Fruit fly (Drosophila melanogaster) whole organism, prepupa: ENCODE data around the gene CG44838.
A peak's percentile ranks its signal among the peaks of the same experiment; 100 is the strongest.

Source experiments
- CG10669 ChIP-seq: fragments of 200-800 bp; sonication (Bioruptor generic); optimal IDR thresholded peaks from 3 replicates; lab custom pipeline; 2018; ENCODE audit warnings: missing biosample characterization, mild to moderate bottlenecking, missing genetic modification characterization, moderate library complexity
- CG11294 ChIP-seq: fragments of 200-800 bp; sonication (Bioruptor generic); IDR thresholded peaks from 2 replicates; pipeline ENCODE4 v1.3.6; 2022; ENCODE audit warnings: missing biosample characterization, missing genetic modification characterization
- CG15336 ChIP-seq: fragments of 200-800 bp; sonication (Bioruptor generic); IDR thresholded peaks from 2 replicates; pipeline ENCODE4 v1.3.6; 2022; ENCODE audit warnings: missing biosample characterization, missing genetic modification characterization
- CG1621 ChIP-seq: fragments of 200-800 bp; sonication (Bioruptor generic); optimal IDR thresholded peaks from 3 replicates; lab custom pipeline; 2018; ENCODE audit warnings: missing biosample characterization, mild to moderate bottlenecking, missing genetic modification characterization
- CG16779 ChIP-seq: fragments of 200-800 bp; sonication (Bioruptor generic); optimal IDR thresholded peaks from 3 replicates; lab custom pipeline; 2017; ENCODE audit warnings: missing biosample characterization, mild to moderate bottlenecking, missing genetic modification characterization
- CG34406 ChIP-seq: fragments of 200-800 bp; sonication (Bioruptor generic); optimal IDR thresholded peaks from 3 replicates; lab custom pipeline; 2016; ENCODE audit warnings: missing biosample characterization, missing genetic modification characterization
- CG3919 ChIP-seq: fragments of 200-800 bp; sonication (Bioruptor generic); optimal IDR thresholded peaks from 3 replicates; lab custom pipeline; 2016; ENCODE audit warnings: missing biosample characterization, missing genetic modification characterization
- CG4318 ChIP-seq: fragments of 200-800 bp; sonication (Bioruptor generic); optimal IDR thresholded peaks from 3 replicates; lab custom pipeline; 2017; ENCODE audit warnings: missing biosample characterization, mild to moderate bottlenecking, missing genetic modification characterization
- CG6163 ChIP-seq: fragments of 200-800 bp; sonication (Bioruptor generic); IDR thresholded peaks from 3 replicates; pipeline ENCODE4 v1.3.6; 2022; ENCODE audit warnings: missing biosample characterization, missing genetic modification characterization
- CG6276 ChIP-seq: fragments of 200-800 bp; sonication (Bioruptor generic); optimal IDR thresholded peaks from 2 replicates; lab custom pipeline; 2017; ENCODE audit warnings: missing biosample characterization, mild to moderate bottlenecking, missing genetic modification characterization
- CG6792 ChIP-seq: fragments of 200-800 bp; sonication (Bioruptor generic); optimal IDR thresholded peaks from 3 replicates; lab custom pipeline; 2016; ENCODE audit warnings: missing biosample characterization, missing genetic modification characterization
- CG6854 ChIP-seq: fragments of 200-800 bp; sonication (Bioruptor generic); optimal IDR thresholded peaks from 2 replicates; lab custom pipeline; 2017; ENCODE audit warnings: missing biosample characterization, mild to moderate bottlenecking, missing genetic modification characterization
- CG8119 ChIP-seq: fragments of 200-800 bp; sonication (Bioruptor generic); IDR thresholded peaks from 3 replicates; pipeline ENCODE4 v1.3.6; 2022; ENCODE audit warnings: missing biosample characterization, missing genetic modification characterization
- CG8319 ChIP-seq: fragments of 200-800 bp; sonication (Bioruptor generic); optimal IDR thresholded peaks from 3 replicates; lab custom pipeline; 2016; ENCODE audit warnings: missing biosample characterization, missing genetic modification characterization
- CG8632 ChIP-seq: fragments of 200-800 bp; sonication (Bioruptor generic); optimal IDR thresholded peaks from 3 replicates; lab custom pipeline; 2016; ENCODE audit warnings: missing biosample characterization, missing genetic modification characterization
- Eip75B ChIP-seq: fragments of 200-800 bp; sonication (Bioruptor generic); optimal IDR thresholded peaks from 3 replicates; lab custom pipeline; 2016; ENCODE audit warnings: missing biosample characterization, missing genetic modification characterization
- Eip78C ChIP-seq: fragments of 200-800 bp; sonication (Bioruptor generic); peaks from one replicate; lab custom pipeline; 2016; ENCODE audit warnings: missing biosample characterization, missing genetic modification characterization
- Eip93F ChIP-seq: fragments of 200-800 bp; sonication (Bioruptor generic); optimal IDR thresholded peaks from 2 replicates; lab custom pipeline; 2016; ENCODE audit warnings: missing biosample characterization, mild to moderate bottlenecking, missing genetic modification characterization
- Ets21C ChIP-seq: fragments of 200-800 bp; sonication (Bioruptor generic); optimal IDR thresholded peaks from 3 replicates; lab custom pipeline; 2016; ENCODE audit warnings: missing biosample characterization, missing genetic modification characterization
- Ets96B ChIP-seq: fragments of 200-800 bp; optimal IDR thresholded peaks from 2 replicates; lab custom pipeline; 2019; ENCODE audit warnings: missing biosample characterization, mild to moderate bottlenecking, missing genetic modification characterization, moderate library complexity
- Gug ChIP-seq: fragments of 200-800 bp; sonication (Bioruptor generic); IDR thresholded peaks from 2 replicates; pipeline ENCODE4 v1.3.6; 2022; ENCODE audit warnings: missing biosample characterization, missing genetic modification characterization
- Hr39 ChIP-seq: fragments of 200-800 bp; sonication (Bioruptor generic); optimal IDR thresholded peaks from 2 replicates; lab custom pipeline; 2016; ENCODE audit warnings: missing biosample characterization, missing genetic modification characterization
- Hr4 ChIP-seq: fragments of 200-800 bp; sonication (Bioruptor generic); optimal IDR thresholded peaks from 3 replicates; lab custom pipeline; 2016; ENCODE audit warnings: missing biosample characterization, missing genetic modification characterization
- Lpt ChIP-seq: fragments of 200-800 bp; sonication (Bioruptor generic); optimal IDR thresholded peaks from 3 replicates; lab custom pipeline; 2016; ENCODE audit warnings: missing biosample characterization, missing genetic modification characterization
- Met ChIP-seq: fragments of 200-800 bp; sonication (Bioruptor generic); optimal IDR thresholded peaks from 3 replicates; lab custom pipeline; 2016; ENCODE audit warnings: missing biosample characterization, missing genetic modification characterization
- Sox14 ChIP-seq: fragments of 200-800 bp; sonication (Bioruptor generic); optimal IDR thresholded peaks from 3 replicates; lab custom pipeline; 2016; ENCODE audit warnings: missing biosample characterization, missing genetic modification characterization
- Sox15 ChIP-seq: fragments of 200-800 bp; sonication (Bioruptor generic); optimal IDR thresholded peaks from 3 replicates; lab custom pipeline; 2016; ENCODE audit warnings: missing biosample characterization, missing genetic modification characterization
- achi ChIP-seq: fragments of 200-800 bp; sonication (Bioruptor generic); optimal IDR thresholded peaks from 3 replicates; lab custom pipeline; 2016; ENCODE audit warnings: missing biosample characterization, missing genetic modification characterization
- dsx ChIP-seq: fragments of 200-800 bp; optimal IDR thresholded peaks from 3 replicates; lab custom pipeline; 2019; ENCODE audit warnings: missing biosample characterization, mild to moderate bottlenecking, missing genetic modification characterization, moderate library complexity; ENCODE audit not compliant: poor library complexity, severe bottlenecking
- eg ChIP-seq: fragments of 200-800 bp; sonication (Bioruptor generic); IDR thresholded peaks from 3 replicates; pipeline ENCODE4 v1.3.6; 2022; ENCODE audit warnings: missing biosample characterization, missing genetic modification characterization
- esn ChIP-seq: fragments of 200-800 bp; sonication (Bioruptor generic); optimal IDR thresholded peaks from 2 replicates; lab custom pipeline; 2016; ENCODE audit warnings: missing biosample characterization, mild to moderate bottlenecking, missing genetic modification characterization, moderate library complexity
- fkh ChIP-seq: fragments of 200-800 bp; sonication (Bioruptor generic); optimal IDR thresholded peaks from 3 replicates; lab custom pipeline; 2017; ENCODE audit warnings: missing biosample characterization, mild to moderate bottlenecking, missing genetic modification characterization, moderate library complexity
- pdm3 ChIP-seq: fragments of 200-800 bp; sonication (Bioruptor generic); optimal IDR thresholded peaks from 3 replicates; lab custom pipeline; 2016; ENCODE audit warnings: missing biosample characterization, missing genetic modification characterization
- svp ChIP-seq: fragments of 200-800 bp; sonication (Bioruptor generic); peaks from one replicate; lab custom pipeline; 2016; ENCODE audit warnings: missing biosample characterization, missing genetic modification characterization
- vri ChIP-seq: fragments of 200-800 bp; sonication (Bioruptor generic); optimal IDR thresholded peaks from 3 replicates; lab custom pipeline; 2016; ENCODE audit warnings: missing biosample characterization, mild to moderate bottlenecking, missing genetic modification characterization

Gene CG44838

dm6 chr3L:9429665-9430607 lies 30.9 kb upstream of the CG44838 start, which contains the start of the genes RpS17 and MTF-1 (continued):
- peak; percentile 24 for TF ChIP-seq CG10669 (GFP tag; lab: Kevin White, UChicago)
- TF ChIP-seq CG8119 (GFP tag; lab: Robert Waterston, UW), result peak; percentile 40; the same call in 1 of the 3 replicates
- no peak for TF ChIP-seq Ets21C (GFP tag; lab: Kevin White, UChicago)
- TF ChIP-seq Lpt (GFP tag; lab: Kevin White, UChicago), result no peak
- peak; percentile 6 for TF ChIP-seq Ets96B (tag; lab: Kevin White, UChicago)
- TF ChIP-seq CG3919 (GFP tag; lab: Kevin White, UChicago), result peak; percentile 63
- peak; percentile 34 for TF ChIP-seq CG6792 (GFP tag; lab: Kevin White, UChicago)
- peak; percentile 50 for TF ChIP-seq Eip75B (GFP tag; lab: Kevin White, UChicago)
- peak; percentile 69 for TF ChIP-seq vri
- TF ChIP-seq Met (GFP tag; lab: Kevin White, UChicago), result peak; percentile 67
- peak; percentile 54 for TF ChIP-seq CG34406
- peak; percentile 40 for TF ChIP-seq pdm3 (GFP tag; lab: Kevin White, UChicago)
- peak; percentile 28 for TF ChIP-seq CG16779 (tag; lab: Kevin White, UChicago)
- TF ChIP-seq fkh (GFP tag; lab: Kevin White, UChicago), result no peak
- no peak for TF ChIP-seq CG6276 (GFP tag; lab: Kevin White, UChicago)
- peak; percentile 48 for TF ChIP-seq achi (GFP tag; lab: Kevin White, UChicago)
- peak; percentile 18 for TF ChIP-seq CG8632 (GFP tag; lab: Kevin White, UChicago)
- TF ChIP-seq CG6163 (GFP tag; lab: Robert Waterston, UW), result peak; percentile 27; the same call in 2 of the 3 replicates
- TF ChIP-seq Hr4 (GFP tag; lab: Kevin White, UChicago), result no peak
- TF ChIP-seq eg (GFP tag; lab: Robert Waterston, UW), result peak; percentile 59
- TF ChIP-seq esn, result peak; percentile 72
- TF ChIP-seq dsx (GFP tag; lab: Kevin White, UChicago), result peak; percentile 11
- TF ChIP-seq CG6854 (GFP tag; lab: Kevin White, UChicago), result peak; percentile 82
- TF ChIP-seq Eip78C (GFP tag; lab: Kevin White, UChicago), result peak; percentile 75
- TF ChIP-seq CG1621 (tag; lab: Kevin White, UChicago), result peak; percentile 53
- TF ChIP-seq Sox15 (GFP tag; lab: Kevin White, UChicago), result no peak
- no peak for TF ChIP-seq Eip93F
- peak; percentile 51 for TF ChIP-seq Hr39 (GFP tag; lab: Kevin White, UChicago)
- TF ChIP-seq CG15336 (GFP tag; lab: Robert Waterston, UW), result 0 out of 2 replicates have a peak, but pooled peaks have one; percentile 26
- no peak for TF ChIP-seq CG11294 (GFP tag; lab: Robert Waterston, UW)
- no peak for TF ChIP-seq CG4318 (GFP tag; lab: Kevin White, UChicago)
- peak; percentile 24 for TF ChIP-seq Sox14

dm6 chr3L:9430608-9430952 lies 30.3 kb upstream of the CG44838 start:
- TF ChIP-seq CG4318 (GFP tag; lab: Kevin White, UChicago) (no peak), svp (GFP tag; lab: Kevin White, UChicago) (peak; percentile 57), Gug (GFP tag; lab: Robert Waterston, UW) (no peak)

dm6 chr3L:9431848-9432623 lies 28.8 kb upstream of the CG44838 start:
- TF ChIP-seq CG8319 (GFP tag; lab: Kevin White, UChicago) (no peak), CG15336 (GFP tag; lab: Robert Waterston, UW) (peak; percentile 20; the same call in 1 of the 2 replicates)
